Fruit fly (Drosophila melanogaster) whole organism, larva: Measurements from ENCODE around the gene PK2-R1.

Experiments
- noc ChIP-seq: fragments of 200-800 bp; sonication (Bioruptor generic); optimal IDR thresholded peaks from 3 replicates; lab custom pipeline; 2019; ENCODE audit warnings: missing biosample characterization, mild to moderate bottlenecking, missing genetic modification characterization, moderate library complexity

PK2-R1 gene

DNA sequence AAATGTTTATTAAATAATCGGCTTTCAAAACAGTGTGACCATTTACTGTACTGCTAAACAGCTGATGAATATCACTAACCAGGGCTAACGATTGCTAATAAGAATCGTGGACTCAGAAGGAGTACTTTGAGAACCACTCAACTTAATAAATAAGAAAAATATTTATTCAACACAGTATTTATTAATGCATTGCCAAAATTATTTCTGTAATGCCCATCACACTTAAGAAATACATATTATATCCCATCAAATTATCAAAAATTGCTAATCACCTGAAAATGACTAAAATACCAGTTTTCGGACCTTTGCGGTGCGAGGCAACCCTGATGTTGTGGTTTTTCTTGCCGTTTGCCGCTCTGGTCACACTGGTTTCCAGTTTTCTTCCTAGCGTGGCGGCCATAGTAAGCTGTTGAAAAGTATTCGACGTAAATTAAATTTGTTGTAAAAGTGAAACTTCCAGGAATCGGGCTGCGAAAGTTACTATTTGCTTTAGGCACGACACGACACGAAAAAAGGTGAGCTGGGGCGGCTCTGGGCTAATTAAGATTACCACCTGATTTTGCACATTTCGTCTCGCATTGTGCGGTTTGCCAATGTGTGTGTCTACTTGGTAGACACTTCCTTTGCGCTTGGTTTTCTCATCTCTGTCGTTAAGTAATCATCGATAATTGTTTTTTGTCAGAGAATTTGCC is 43.8 kb downstream of the PK2-R1 start, which contains the start of the genes mRpS21 and Droj2:
TSS of gene mRpS21 (minus strand) at position 66 of the 692 bp plus-strand sequence.
TSS of gene Droj2 (plus strand) at position 363 of the 692 bp plus-strand sequence.
- peak; percentile 32 for TF ChIP-seq noc (tag; lab: Kevin White, UChicago)

- TF ChIP-seq noc (tag; lab: Kevin White, UChicago), result peak; percentile 1
Measured at dm6 chr3R:13382656-13383142, 44.6 kb downstream of the PK2-R1 start.

dm6 chr3R:13385105-13385504 is 47.0 kb downstream of the PK2-R1 start:
- TF ChIP-seq noc (tag; lab: Kevin White, UChicago), result no peak

DNA sequence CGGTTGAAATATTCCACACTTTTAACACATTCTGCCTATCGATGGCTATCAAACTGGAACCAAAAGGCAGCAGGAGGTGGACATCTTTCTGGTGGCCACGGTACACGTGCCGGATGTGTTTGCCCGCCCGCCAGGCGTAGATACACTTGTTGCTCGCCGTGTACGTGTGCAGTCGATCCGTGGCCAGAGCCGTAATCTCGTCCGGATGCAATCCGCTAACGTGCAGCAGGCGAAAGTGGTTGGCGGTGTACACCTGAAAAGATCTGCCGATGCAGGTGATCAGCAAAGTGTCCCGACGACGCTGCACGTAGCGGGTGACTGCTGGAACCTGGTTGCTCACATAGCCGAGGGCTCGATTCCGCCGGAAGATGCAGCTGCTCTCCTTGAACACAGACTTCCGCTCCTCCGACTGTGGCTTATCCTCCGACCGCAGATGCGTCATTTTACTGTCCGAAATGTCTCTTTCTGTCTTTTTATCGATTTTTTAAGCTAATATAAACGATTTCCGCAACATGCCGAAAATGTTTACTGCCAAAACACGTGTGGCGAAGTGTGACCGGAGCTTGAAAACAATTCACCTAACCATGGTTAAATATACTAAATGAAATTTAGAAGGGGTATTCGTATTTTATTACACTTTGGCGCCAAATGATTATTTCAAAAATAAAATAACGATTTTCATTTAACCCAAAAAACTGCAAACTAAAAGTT is 50.2 kb downstream of the PK2-R1 start, which contains the start of gene CG9799:
TSS of gene CG9799 (minus strand) at position 550 of the 711 bp plus-strand sequence.
- no peak for TF ChIP-seq noc (tag; lab: Kevin White, UChicago)

- TF ChIP-seq noc (tag; lab: Kevin White, UChicago), result no peak
Measured at dm6 chr3R:13390490-13390889, 52.4 kb downstream of the PK2-R1 start.

dm6 chr3R:13393009-13393408 is 54.9 kb downstream of the PK2-R1 start:
- no peak for TF ChIP-seq noc (tag; lab: Kevin White, UChicago)
